Fruit fly (Drosophila melanogaster): ENCODE results near the gene CG12219.

CG12219 gene

DNA sequence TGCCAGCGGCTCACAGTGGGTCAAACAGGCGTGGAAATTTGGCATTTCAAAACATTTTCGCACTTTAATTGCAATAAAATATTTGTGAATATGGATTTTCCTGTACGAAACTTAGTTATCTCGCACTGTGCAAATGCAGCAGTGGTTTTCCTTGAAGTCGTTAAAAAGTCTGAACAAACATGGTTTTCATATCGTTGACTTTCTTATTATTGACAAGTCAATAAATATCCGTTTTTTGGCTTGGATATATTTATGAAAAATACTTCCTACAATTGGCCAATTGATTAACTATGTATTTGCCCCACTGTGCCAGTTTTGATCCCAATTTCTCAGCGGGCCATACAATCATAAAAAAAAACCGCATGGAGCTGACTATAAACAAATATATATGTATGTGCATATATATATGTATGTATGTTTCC is 35.6 kb downstream of the CG12219 start:
- TF ChIP-seq psq (optimal IDR thresholded peaks at IDR 0.05), result no peak
- TF ChIP-seq Myc (optimal IDR thresholded peaks at IDR 0.05), result no peak
- no peak for TF ChIP-seq ttk (optimal IDR thresholded peaks at IDR 0.05)
- TF ChIP-seq Sin3A (optimal IDR thresholded peaks at IDR 0.05), result no peak
- no peak for TF ChIP-seq h (optimal IDR thresholded peaks at IDR 0.05)
- TF ChIP-seq insv (optimal IDR thresholded peaks at IDR 0.05), result no peak

DNA sequence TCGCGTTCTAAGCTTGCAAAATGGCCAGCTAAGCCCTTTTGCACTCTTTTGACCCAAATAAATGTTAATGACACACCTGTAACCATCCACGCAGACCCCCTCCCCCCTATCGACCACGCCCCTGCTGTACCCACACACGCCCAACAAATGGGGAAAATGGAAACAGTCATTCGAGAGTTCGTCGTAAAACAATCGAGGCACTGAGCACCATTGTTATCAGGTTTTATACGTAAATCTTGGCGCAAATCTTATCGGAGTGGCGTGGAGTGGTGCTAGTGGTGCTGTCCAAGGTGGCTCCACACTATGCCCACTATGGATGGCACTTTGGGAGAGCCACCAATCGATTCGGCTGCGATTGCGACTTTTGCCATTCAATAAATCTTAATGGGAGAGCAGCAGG is 36.6 kb downstream of the CG12219 start:
- TF ChIP-seq Sin3A (optimal IDR thresholded peaks at IDR 0.05) (no peak), ttk (optimal IDR thresholded peaks at IDR 0.05) (no peak), psq (optimal IDR thresholded peaks at IDR 0.05) (no peak), h (optimal IDR thresholded peaks at IDR 0.05) (no peak)

DNA sequence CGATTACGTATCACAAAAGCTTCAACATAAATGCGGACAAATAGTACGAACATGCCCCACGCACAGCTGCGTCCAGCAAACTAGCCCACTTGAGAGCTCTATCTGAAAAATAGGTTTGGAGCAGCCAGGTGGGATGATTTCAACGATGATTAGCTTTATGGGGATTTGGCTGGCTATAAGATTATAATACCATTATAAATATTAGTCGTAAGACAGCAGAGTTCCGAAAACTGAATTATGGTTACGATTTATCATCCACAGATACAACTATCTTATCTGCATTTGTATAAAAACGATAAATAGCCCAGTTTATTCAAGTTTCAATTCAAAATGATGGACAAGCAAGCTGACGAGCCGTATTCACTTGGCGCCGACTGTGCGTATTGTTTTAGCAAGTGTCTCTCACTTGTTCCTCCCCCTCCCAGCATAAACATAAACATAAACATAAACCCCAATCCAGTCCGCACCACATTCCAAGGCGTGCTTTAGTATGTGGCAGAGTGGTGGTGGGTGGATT is 37.4 kb downstream of the CG12219 start:
- TF ChIP-seq Myc (optimal IDR thresholded peaks at IDR 0.05), result no peak
- TF ChIP-seq psq (optimal IDR thresholded peaks at IDR 0.05), result no peak
- no peak for TF ChIP-seq insv (optimal IDR thresholded peaks at IDR 0.05)
- no peak for TF ChIP-seq ttk (optimal IDR thresholded peaks at IDR 0.05)
- TF ChIP-seq Sin3A (optimal IDR thresholded peaks at IDR 0.05), result no peak
- no peak for TF ChIP-seq h (optimal IDR thresholded peaks at IDR 0.05)

DNA sequence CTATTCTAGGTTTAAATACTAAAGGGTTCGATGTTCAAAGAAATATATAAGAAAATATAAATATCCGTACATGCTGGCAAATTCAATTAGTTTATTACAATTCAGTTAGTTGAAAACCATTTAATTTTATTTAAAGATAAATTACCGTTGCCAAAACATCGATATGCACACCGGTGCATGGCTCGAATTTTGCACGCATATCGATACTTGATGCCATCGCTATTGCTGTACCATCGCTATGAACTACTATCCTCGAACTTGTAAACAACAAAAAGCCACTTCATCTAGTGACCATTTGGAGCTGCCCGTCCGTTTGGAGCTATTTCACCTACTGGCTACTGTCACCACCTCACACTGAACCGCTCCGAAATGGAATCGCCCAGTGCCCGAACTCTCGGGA is 40.2 kb downstream of the CG12219 start, which contains the start of gene Josd:
Gene Josd (plus strand): TSS at position 270 of the 400 bp plus-strand sequence.
- no peak for TF ChIP-seq insv (optimal IDR thresholded peaks at IDR 0.05)

DNA sequence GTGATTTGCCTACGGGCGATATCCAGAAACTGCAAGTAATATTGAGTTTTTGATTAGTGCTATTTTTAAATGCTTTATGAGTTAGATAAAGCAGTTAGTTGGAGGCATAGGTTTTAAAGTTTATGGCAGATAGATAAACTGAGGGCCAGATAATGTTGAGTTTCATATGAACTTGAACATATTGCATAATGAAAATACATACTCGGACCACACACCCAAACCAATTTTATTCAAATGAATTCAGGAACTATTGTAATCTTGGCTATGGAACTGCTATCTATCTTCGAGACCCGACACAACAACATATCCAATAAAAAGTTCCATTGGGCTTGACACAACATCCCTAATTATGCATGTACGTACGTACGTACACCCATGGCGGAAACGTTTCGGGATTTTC is 41.4 kb downstream of the CG12219 start:
- TF ChIP-seq insv (optimal IDR thresholded peaks at IDR 0.05) (no peak), Sin3A (optimal IDR thresholded peaks at IDR 0.05) (no peak), h (optimal IDR thresholded peaks at IDR 0.05) (no peak), psq (optimal IDR thresholded peaks at IDR 0.05) (no peak), ttk (optimal IDR thresholded peaks at IDR 0.05) (no peak), Myc (optimal IDR thresholded peaks at IDR 0.05) (no peak)

DNA sequence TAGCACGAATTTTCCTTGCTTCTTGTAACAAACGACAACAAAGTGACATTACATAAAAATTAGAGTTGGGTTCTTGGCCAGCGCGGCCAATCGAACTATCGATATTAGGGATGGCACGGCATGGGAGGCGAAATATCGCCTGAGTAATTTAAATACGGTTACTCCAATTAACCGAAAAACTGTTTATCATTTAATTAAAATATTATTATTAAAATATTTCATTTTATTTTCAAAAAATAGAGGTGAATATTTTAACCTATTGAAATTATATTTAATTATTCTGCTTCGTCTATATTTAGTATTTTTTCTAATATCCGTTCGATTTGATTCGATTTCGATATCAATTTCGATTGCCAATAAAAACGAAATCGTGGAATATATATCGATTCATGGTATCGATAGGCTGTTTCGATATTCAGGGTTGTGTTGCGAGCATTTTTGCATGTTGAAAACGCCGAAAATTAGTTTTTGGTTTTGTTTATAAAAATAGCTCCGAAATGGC is 45.6 kb downstream of the CG12219 start, which contains the start of the genes Rbcn-3A and Spx:
Gene Rbcn-3A (minus strand): TSS at position 74 of the 502 bp plus-strand sequence.
Gene Spx (plus strand): TSS at position 409 of the 502 bp plus-strand sequence.
- TF ChIP-seq insv (optimal IDR thresholded peaks at IDR 0.05), result no peak
- TF ChIP-seq h (optimal IDR thresholded peaks at IDR 0.05), result no peak
- TF ChIP-seq ttk (optimal IDR thresholded peaks at IDR 0.05), result no peak
- no peak for TF ChIP-seq Sin3A (optimal IDR thresholded peaks at IDR 0.05)
- TF ChIP-seq psq (optimal IDR thresholded peaks at IDR 0.05), result no peak
- no peak for TF ChIP-seq Myc (optimal IDR thresholded peaks at IDR 0.05)

DNA sequence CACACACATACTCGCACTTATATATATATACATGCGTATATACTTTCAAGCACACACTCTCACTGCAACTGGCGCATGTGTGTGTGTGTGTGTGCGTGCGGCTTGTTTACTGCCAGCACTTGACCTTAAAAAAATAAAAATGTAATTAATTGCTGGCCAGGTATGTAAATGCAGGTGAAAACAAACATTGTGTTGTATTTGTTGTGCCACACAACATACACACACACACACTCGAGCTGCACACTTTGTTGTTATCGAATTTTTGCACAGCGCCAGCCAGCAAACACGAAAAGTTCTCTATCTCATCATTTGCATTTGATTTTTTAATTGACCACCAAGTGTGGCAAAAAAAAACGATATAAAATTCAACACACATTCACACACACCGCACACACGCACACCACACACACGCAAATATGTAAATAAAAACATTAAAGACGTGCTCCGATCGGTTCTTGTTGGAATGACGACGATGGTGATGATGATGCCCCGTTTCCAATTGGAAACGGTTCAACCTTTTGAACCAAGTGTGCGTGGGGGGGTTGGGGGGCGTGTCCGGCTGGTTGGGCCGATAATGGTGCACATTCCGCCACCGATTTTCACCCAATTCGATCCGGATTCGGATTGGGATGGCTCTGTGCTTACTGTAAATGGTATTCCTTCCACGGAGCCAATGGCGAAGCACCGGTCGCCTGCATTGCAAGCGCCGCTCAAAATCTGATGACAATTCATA is 46.3 kb downstream of the CG12219 start:
- TF ChIP-seq h (optimal IDR thresholded peaks at IDR 0.05), result no peak

DNA sequence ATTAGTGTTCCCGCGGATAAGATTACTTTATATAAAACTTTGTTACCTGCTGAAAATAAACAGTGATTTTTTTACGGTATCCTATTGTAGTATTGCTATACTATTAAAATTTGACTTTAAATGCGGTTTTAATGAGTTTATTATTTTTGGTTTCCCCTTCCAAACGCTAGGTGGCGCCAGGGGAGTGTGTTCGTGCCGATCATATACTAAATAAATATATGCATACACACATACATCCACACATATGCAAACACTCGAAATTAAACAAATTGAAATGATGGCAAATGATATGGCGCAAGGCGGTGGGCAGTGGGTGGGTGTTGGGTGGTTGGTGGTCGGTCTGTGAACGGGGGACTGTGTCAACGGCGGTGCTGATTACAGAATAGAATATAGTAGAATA is 47.4 kb downstream of the CG12219 start:
- TF ChIP-seq psq (optimal IDR thresholded peaks at IDR 0.05) (no peak), Sin3A (optimal IDR thresholded peaks at IDR 0.05) (no peak), Myc (optimal IDR thresholded peaks at IDR 0.05) (no peak), ttk (optimal IDR thresholded peaks at IDR 0.05) (no peak), insv (optimal IDR thresholded peaks at IDR 0.05) (no peak), h (optimal IDR thresholded peaks at IDR 0.05) (no peak)

DNA sequence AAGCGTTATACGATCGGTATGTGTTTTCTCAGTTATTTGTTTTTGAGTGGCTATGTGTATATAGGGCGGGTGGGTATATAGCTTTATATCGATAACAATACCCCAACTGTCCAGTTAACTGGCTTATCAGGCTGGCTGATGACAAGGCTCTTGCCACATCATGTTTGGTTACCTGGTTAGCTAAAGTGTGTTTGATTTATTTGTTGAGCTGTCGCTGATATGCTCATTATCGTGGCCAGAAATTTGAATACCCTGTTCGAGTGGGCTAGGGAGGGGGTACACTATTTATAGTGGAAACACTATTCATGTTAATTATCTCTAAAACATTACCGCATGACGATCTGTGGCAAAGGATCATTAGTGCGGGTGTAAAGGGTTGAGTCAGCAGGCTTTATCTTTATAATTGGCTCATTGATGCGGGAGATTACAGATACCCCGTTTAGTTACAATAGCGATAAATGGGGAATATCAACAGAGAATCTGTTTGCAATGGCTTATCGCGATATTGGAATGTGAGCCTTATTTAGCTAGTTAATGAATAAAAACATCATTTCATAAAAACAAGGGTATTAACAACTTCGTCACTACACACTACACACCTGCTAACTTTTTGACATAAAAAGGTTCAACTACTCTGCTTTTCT is 48.1 kb downstream of the CG12219 start:
- TF ChIP-seq insv (optimal IDR thresholded peaks at IDR 0.05), result no peak
- TF ChIP-seq psq (optimal IDR thresholded peaks at IDR 0.05), result no peak

Data from Kc167 (cell line).